Fruit fly (Drosophila melanogaster) whole organism, embryonic: ENCODE measurements around the gene CG15629.

Experiments
- Asciz ChIP-seq: fragments of 200-800 bp; sonication (Bioruptor generic); optimal IDR thresholded peaks from 2 replicates; lab custom pipeline; 2017; ENCODE audit warnings: missing biosample characterization, mild to moderate bottlenecking, missing genetic modification characterization, missing genetic modification reagents
- CG11398 ChIP-seq: fragments of 200-800 bp; sonication (Bioruptor generic); optimal IDR thresholded peaks from 2 replicates; lab custom pipeline; 2016; ENCODE audit warnings: missing biosample characterization, missing genetic modification characterization
- CG11504 ChIP-seq: fragments of 200-800 bp; sonication (Bioruptor generic); optimal IDR thresholded peaks from 3 replicates; lab custom pipeline; 2019; ENCODE audit warnings: missing biosample characterization, mild to moderate bottlenecking, missing genetic modification characterization, moderate library complexity
- CG13123 ChIP-seq: fragments of 200-800 bp; sonication (Bioruptor generic); optimal IDR thresholded peaks from 2 replicates; lab custom pipeline; 2016; ENCODE audit warnings: missing biosample characterization, missing genetic modification characterization
- CG13424 ChIP-seq: fragments of 200-800 bp; sonication (Bioruptor generic); optimal IDR thresholded peaks from 2 replicates; lab custom pipeline; 2019; ENCODE audit warnings: missing biosample characterization, mild to moderate bottlenecking, missing genetic modification characterization, moderate library complexity
- CG15269 ChIP-seq: fragments of 200-800 bp; sonication (Bioruptor generic); optimal IDR thresholded peaks from 2 replicates; lab custom pipeline; 2018; ENCODE audit warnings: missing biosample characterization, mild to moderate bottlenecking, missing genetic modification characterization, moderate library complexity
- CG1529 ChIP-seq: fragments of 200-800 bp; sonication (Bioruptor generic); optimal IDR thresholded peaks from 3 replicates; lab custom pipeline; 2018; ENCODE audit warnings: missing biosample characterization, missing genetic modification characterization
- CG17385 ChIP-seq: fragments of 200-800 bp; sonication (Bioruptor generic); optimal IDR thresholded peaks from 3 replicates; lab custom pipeline; 2018; ENCODE audit warnings: missing biosample characterization, mild to moderate bottlenecking, missing genetic modification characterization
- CG17829 ChIP-seq: fragments of 200-800 bp; optimal IDR thresholded peaks from 2 replicates; lab custom pipeline; 2019; ENCODE audit warnings: missing biosample characterization, mild to moderate bottlenecking, missing genetic modification characterization, moderate library complexity
- CG2120 ChIP-seq: fragments of 200-800 bp; sonication (Bioruptor generic); optimal IDR thresholded peaks from 3 replicates; lab custom pipeline; 2016; ENCODE audit warnings: missing biosample characterization, missing genetic modification characterization
- CG30020 ChIP-seq: fragments of 200-800 bp; optimal IDR thresholded peaks from 2 replicates; lab custom pipeline; 2019; ENCODE audit warnings: missing biosample characterization, mild to moderate bottlenecking, missing genetic modification characterization, moderate library complexity
- CG30403 ChIP-seq: fragments of 200-800 bp; sonication (Bioruptor generic); optimal IDR thresholded peaks from 3 replicates; lab custom pipeline; 2016; ENCODE audit warnings: missing biosample characterization, missing genetic modification characterization
- CG3065 ChIP-seq: fragments of 200-800 bp; sonication (Bioruptor generic); optimal IDR thresholded peaks from 2 replicates; lab custom pipeline; 2016; ENCODE audit warnings: missing biosample characterization, missing genetic modification characterization
- CG3838 ChIP-seq: fragments of 200-800 bp; sonication (Bioruptor generic); optimal IDR thresholded peaks from 3 replicates; lab custom pipeline; 2016; ENCODE audit warnings: missing biosample characterization, missing genetic modification characterization
- CG42726 ChIP-seq: fragments of 200-800 bp; sonication (Bioruptor generic); IDR thresholded peaks from 2 replicates; pipeline ENCODE4 v1.3.6; 2022; ENCODE audit warnings: missing biosample characterization, missing genetic modification characterization; ENCODE audit not compliant: partially characterized antibody
- CG4730 ChIP-seq: fragments of 200-800 bp; sonication (Bioruptor generic); IDR thresholded peaks from 2 replicates; pipeline ENCODE4 v1.3.6; 2022; ENCODE audit warnings: missing biosample characterization, missing genetic modification characterization
- CG4820 ChIP-seq: fragments of 200-800 bp; sonication (Bioruptor generic); optimal IDR thresholded peaks from 3 replicates; lab custom pipeline; 2016; ENCODE audit warnings: missing biosample characterization, missing genetic modification characterization
- CG5245 ChIP-seq: fragments of 200-800 bp; sonication (Bioruptor generic); optimal IDR thresholded peaks from 3 replicates; lab custom pipeline; 2016; ENCODE audit warnings: missing biosample characterization, missing genetic modification characterization
- CG6272 ChIP-seq: fragments of 200-800 bp; sonication (Bioruptor generic); IDR thresholded peaks from 2 replicates; pipeline ENCODE4 v1.3.6; 2022; ENCODE audit warnings: missing biosample characterization, missing genetic modification characterization
- CG6854 ChIP-seq: fragments of 200-800 bp; sonication (Bioruptor generic); optimal IDR thresholded peaks from 3 replicates; lab custom pipeline; 2017; ENCODE audit warnings: missing biosample characterization, mild to moderate bottlenecking, missing genetic modification characterization
- CTCF ChIP-seq: fragments of 200-800 bp; sonication (Bioruptor generic); optimal IDR thresholded peaks from 2 replicates; lab custom pipeline; 2017; ENCODE audit warnings: missing biosample characterization, mild to moderate bottlenecking, missing genetic modification characterization, moderate library complexity
- Camta ChIP-seq: fragments of 200-800 bp; sonication (Bioruptor generic); optimal IDR thresholded peaks from 2 replicates; lab custom pipeline; 2016; ENCODE audit warnings: missing biosample characterization, missing genetic modification characterization
- Deaf1 ChIP-seq: fragments of 200-800 bp; optimal IDR thresholded peaks from 3 replicates; lab custom pipeline; 2019; ENCODE audit warnings: missing biosample characterization, mild to moderate bottlenecking, missing genetic modification characterization, moderate library complexity
- Dll ChIP-seq: fragments of 200-800 bp; sonication (Bioruptor generic); IDR thresholded peaks from 4 replicates; pipeline ENCODE4 v1.3.6; 2022; ENCODE audit warnings: missing biosample characterization, missing genetic modification characterization; ENCODE audit not compliant: partially characterized antibody
- Doc2 ChIP-seq: fragments of 200-800 bp; sonication (Bioruptor generic); IDR thresholded peaks from 2 replicates; pipeline ENCODE4 v1.3.6; 2022; ENCODE audit warnings: missing biosample characterization, missing genetic modification characterization
- Doc3 ChIP-seq: fragments of 200-800 bp; sonication (Bioruptor generic); IDR thresholded peaks from 3 replicates; pipeline ENCODE4 v1.3.6; 2022; ENCODE audit warnings: missing biosample characterization, missing genetic modification characterization; ENCODE audit not compliant: partially characterized antibody
- Ets65A ChIP-seq: fragments of 200-800 bp; sonication (Bioruptor generic); peaks from one replicate; lab custom pipeline; 2016; ENCODE audit warnings: missing biosample characterization, missing genetic modification characterization
- Fer1 ChIP-seq: fragments of 200-800 bp; sonication (Bioruptor generic); optimal IDR thresholded peaks from 2 replicates; lab custom pipeline; 2017; ENCODE audit warnings: missing biosample characterization, mild to moderate bottlenecking, missing genetic modification characterization
- H15 ChIP-seq: fragments of 200-800 bp; sonication (Bioruptor generic); IDR thresholded peaks from 3 replicates; pipeline ENCODE4 v1.3.6; 2022; ENCODE audit warnings: missing biosample characterization, missing genetic modification characterization
- HLHmδ ChIP-seq: fragments of 200-800 bp; sonication (Bioruptor generic); optimal IDR thresholded peaks from 2 replicates; lab custom pipeline; 2018; ENCODE audit warnings: missing biosample characterization, mild to moderate bottlenecking, missing genetic modification characterization, moderate library complexity
- Hr3 ChIP-seq: fragments of 200-800 bp; sonication (Bioruptor generic); optimal IDR thresholded peaks from 3 replicates; lab custom pipeline; 2016; ENCODE audit warnings: missing biosample characterization, missing genetic modification characterization
- Lpt ChIP-seq: fragments of >200 bp; optimal IDR thresholded peaks from 2 replicates; lab custom pipeline; 2018; ENCODE audit warnings: missing biosample characterization, missing genetic modification characterization
- MESR4 ChIP-seq: fragments of 200-800 bp; sonication (Bioruptor generic); optimal IDR thresholded peaks from 2 replicates; lab custom pipeline; 2018; ENCODE audit warnings: missing biosample characterization, mild to moderate bottlenecking, missing genetic modification characterization, moderate library complexity
- Mes4 ChIP-seq: fragments of 200-800 bp; sonication (Bioruptor generic); optimal IDR thresholded peaks from 2 replicates; lab custom pipeline; 2016; ENCODE audit warnings: missing biosample characterization, missing genetic modification characterization
- NC2α ChIP-seq: fragments of 200-800 bp; sonication (Bioruptor generic); optimal IDR thresholded peaks from 2 replicates; lab custom pipeline; 2016; ENCODE audit warnings: missing biosample characterization, missing genetic modification characterization
- NC2β ChIP-seq: fragments of 200-800 bp; sonication (Bioruptor generic); optimal IDR thresholded peaks from 2 replicates; lab custom pipeline; 2016; ENCODE audit warnings: missing biosample characterization, missing genetic modification characterization
- NFAT ChIP-seq: fragments of 200-800 bp; sonication (Bioruptor generic); IDR thresholded peaks from 2 replicates; pipeline ENCODE4 v1.3.6; 2022; ENCODE audit warnings: missing biosample characterization, missing genetic modification characterization
- Ptx1 ChIP-seq: fragments of 200-800 bp; sonication (Bioruptor generic); IDR thresholded peaks from 2 replicates; pipeline ENCODE4 v1.3.6; 2022; ENCODE audit warnings: missing biosample characterization, missing genetic modification characterization
- Sry-β ChIP-seq: fragments of 200-800 bp; sonication (Bioruptor generic); optimal IDR thresholded peaks from 2 replicates; lab custom pipeline; 2018; ENCODE audit warnings: missing biosample characterization, mild to moderate bottlenecking, missing genetic modification characterization, moderate library complexity
- amos ChIP-seq: fragments of 200-800 bp; sonication (Bioruptor generic); IDR thresholded peaks from 2 replicates; pipeline ENCODE4 v1.3.6; 2022; ENCODE audit warnings: missing biosample characterization, missing genetic modification characterization; ENCODE audit not compliant: partially characterized antibody
- cg ChIP-seq: fragments of 200-800 bp; sonication (Bioruptor generic); optimal IDR thresholded peaks from 3 replicates; lab custom pipeline; 2019; ENCODE audit warnings: missing biosample characterization, mild to moderate bottlenecking, missing genetic modification characterization, moderate library complexity
- corto ChIP-seq: fragments of 200-800 bp; sonication (Bioruptor generic); optimal IDR thresholded peaks from 2 replicates; lab custom pipeline; 2016; ENCODE audit warnings: missing biosample characterization, mild to moderate bottlenecking, missing genetic modification characterization, moderate library complexity
- exex ChIP-seq: fragments of 200-800 bp; sonication (Bioruptor generic); optimal IDR thresholded peaks from 4 replicates; lab custom pipeline; 2018; ENCODE audit warnings: missing biosample characterization, mild to moderate bottlenecking, missing genetic modification characterization, moderate library complexity
- eyg ChIP-seq: fragments of 200-800 bp; sonication (Bioruptor generic); optimal IDR thresholded peaks from 3 replicates; lab custom pipeline; 2016; ENCODE audit warnings: missing biosample characterization, missing genetic modification characterization
- nerfin-1 ChIP-seq: fragments of 200-800 bp; sonication (Bioruptor generic); optimal IDR thresholded peaks from 3 replicates; lab custom pipeline; 2019; ENCODE audit warnings: missing biosample characterization, mild to moderate bottlenecking, missing genetic modification characterization, moderate library complexity
- nmo ChIP-seq: fragments of 200-800 bp; sonication (Bioruptor generic); optimal IDR thresholded peaks from 2 replicates; lab custom pipeline; 2018; ENCODE audit warnings: missing biosample characterization, mild to moderate bottlenecking, missing genetic modification characterization, moderate library complexity
- pb ChIP-seq: fragments of 200-800 bp; sonication (Bioruptor generic); optimal IDR thresholded peaks from 3 replicates; lab custom pipeline; 2016; ENCODE audit warnings: missing biosample characterization, missing genetic modification characterization
- tap ChIP-seq: fragments of 200-800 bp; optimal IDR thresholded peaks from 3 replicates; lab custom pipeline; 2019; ENCODE audit warnings: missing biosample characterization, mild to moderate bottlenecking, missing genetic modification characterization, moderate library complexity
- vfl ChIP-seq: fragments of 200-800 bp; sonication (Bioruptor generic); optimal IDR thresholded peaks from 2 replicates; lab custom pipeline; 2016; ENCODE audit warnings: missing biosample characterization, missing genetic modification characterization
- zen ChIP-seq: fragments of 200-800 bp; sonication (Bioruptor generic); optimal IDR thresholded peaks from 3 replicates; lab custom pipeline; 2018; ENCODE audit warnings: missing biosample characterization, mild to moderate bottlenecking, missing genetic modification characterization, moderate library complexity

Gene CG15629

DNA sequence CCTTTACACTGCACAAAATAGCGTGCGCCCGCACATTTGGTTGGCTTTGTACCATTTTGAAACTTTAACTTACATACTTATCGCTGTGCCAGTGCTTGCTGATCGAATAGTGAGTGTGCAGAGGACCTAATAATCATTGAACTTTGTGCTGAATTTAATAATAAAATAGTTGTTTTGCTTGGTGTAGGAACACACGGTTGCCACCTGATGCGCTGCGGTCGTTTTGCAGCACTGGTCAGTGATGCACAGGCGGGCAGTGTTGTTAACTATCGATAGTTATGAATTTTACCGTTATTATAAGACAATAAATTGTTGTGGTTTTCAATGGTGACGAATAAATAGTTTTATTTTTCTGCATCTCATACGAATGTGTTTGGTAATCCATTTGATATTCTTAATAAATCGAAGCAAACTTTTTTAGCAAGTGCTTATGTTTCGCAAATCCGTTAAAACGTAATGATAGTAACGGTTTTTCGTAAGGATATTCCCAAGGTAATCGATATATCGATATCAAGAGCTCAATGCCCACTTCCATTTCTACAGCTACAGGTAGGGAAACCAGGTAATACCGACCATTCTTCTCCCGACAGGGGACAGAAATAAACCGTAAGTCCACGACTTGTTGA is 25.1 kb downstream of the CG15629 start, which contains the start of the genes tank and CG12194 (continued):
- TF ChIP-seq Sry-β = peak; percentile 87
- TF ChIP-seq Dll (GFP tag; lab: Robert Waterston, UW) = peak; percentile 87
- TF ChIP-seq CG30403 = peak; percentile 99
- peak; percentile 99 for TF ChIP-seq Mes4
- TF ChIP-seq CG4820 = peak; percentile 98
- TF ChIP-seq Deaf1 (tag; lab: Kevin White, UChicago) = peak; percentile 87
- peak; percentile 98 for TF ChIP-seq Fer1 (GFP tag; lab: Kevin White, UChicago)
- peak; percentile 97 for TF ChIP-seq CG6854 (GFP tag; lab: Kevin White, UChicago)
- TF ChIP-seq CTCF (GFP tag; lab: Kevin White, UChicago) = peak; percentile 73
- peak; percentile 99 for TF ChIP-seq CG5245 (GFP tag; lab: Kevin White, UChicago)
- TF ChIP-seq CG13123 (GFP tag; lab: Kevin White, UChicago) = peak; percentile 98
- TF ChIP-seq Doc2 (GFP tag; lab: Robert Waterston, UW) = peak; percentile 98
- peak; percentile 99 for TF ChIP-seq Asciz (GFP tag; lab: Kevin White, UChicago)
- TF ChIP-seq NFAT (GFP tag; lab: Robert Waterston, UW) = peak; percentile 99
- TF ChIP-seq CG4730 = peak; percentile 99
- peak; percentile 100 for TF ChIP-seq Ptx1 (GFP tag; lab: Robert Waterston, UW)
- TF ChIP-seq eyg (GFP tag; lab: Kevin White, UChicago) = peak; percentile 99
- TF ChIP-seq tap = peak; percentile 98
- peak; percentile 85 for TF ChIP-seq exex
- TF ChIP-seq pb (GFP tag; lab: Kevin White, UChicago) = peak; percentile 99
- TF ChIP-seq Camta (GFP tag; lab: Kevin White, UChicago) = peak; percentile 99
- TF ChIP-seq CG30020 (tag; lab: Kevin White, UChicago) = peak; percentile 68
- peak; percentile 96 for TF ChIP-seq corto
- TF ChIP-seq CG2120 = peak; percentile 99
- peak; percentile 99 for TF ChIP-seq NC2β (GFP tag; lab: Kevin White, UChicago)
- TF ChIP-seq Doc3 (GFP tag; lab: Robert Waterston, UW) = peak; percentile 82; the same call in 2 of the 3 replicates
- peak; percentile 98 for TF ChIP-seq CG11398 (GFP tag; lab: Kevin White, UChicago)
- peak; percentile 91 for TF ChIP-seq nerfin-1 (tag; lab: Kevin White, UChicago)
- TF ChIP-seq nmo (GFP tag; lab: Kevin White, UChicago) = peak; percentile 99
- TF ChIP-seq CG42726 (GFP tag; lab: Robert Waterston, UW) = peak; percentile 69
- TF ChIP-seq Ets65A = peak; percentile 100
- peak; percentile 98 for TF ChIP-seq CG15269
- peak; percentile 99 for TF ChIP-seq H15 (GFP tag; lab: Robert Waterston, UW)
- no peak for TF ChIP-seq Lpt (GFP tag; lab: Kevin White, UChicago)
- peak; percentile 97 for TF ChIP-seq CG11504 (tag; lab: Kevin White, UChicago)
- peak; percentile 98 for TF ChIP-seq zen (tag; lab: Kevin White, UChicago)
- TF ChIP-seq cg (GFP tag; lab: Kevin White, UChicago) = no peak
- TF ChIP-seq CG17829 = peak; percentile 98
- peak; percentile 99 for TF ChIP-seq Hr3 (GFP tag; lab: Kevin White, UChicago)
- TF ChIP-seq MESR4 (GFP tag; lab: Kevin White, UChicago) = peak; percentile 99
- TF ChIP-seq CG1529 (GFP tag; lab: Kevin White, UChicago) = peak; percentile 98
- TF ChIP-seq NC2α (GFP tag; lab: Kevin White, UChicago) = peak; percentile 98
- TF ChIP-seq vfl (GFP tag; lab: Kevin White, UChicago) = peak; percentile 99
- TF ChIP-seq CG6272 (GFP tag; lab: Robert Waterston, UW) = peak; percentile 99
- TF ChIP-seq CG13424 (tag; lab: Kevin White, UChicago) = peak; percentile 97
- peak; percentile 97 for TF ChIP-seq CG3838 (GFP tag; lab: Kevin White, UChicago)
- no peak for TF ChIP-seq HLHmδ (GFP tag; lab: Kevin White, UChicago)
- TF ChIP-seq CG3065 (GFP tag; lab: Kevin White, UChicago) = peak; percentile 99
- TF ChIP-seq amos (GFP tag; lab: Robert Waterston, UW) = peak; percentile 79
- TF ChIP-seq CG17385 (GFP tag; lab: Kevin White, UChicago) = peak; percentile 96
